Fruit fly (Drosophila melanogaster): Measurements from ENCODE around the gene CG9689.

Gene CG9689

dm6 chrX:9868510-9869248 lies 13.1 kb upstream of the CG9689 start, which contains the start of gene CG45060 (continued):
- no peak for TF ChIP-seq Hr3 (GFP tag; optimal IDR thresholded peaks at IDR 0.05)
- peak; percentile 11; the same call in 1 of the 2 replicates for TF ChIP-seq ttk (GFP tag; IDR thresholded peaks at IDR 0.05)
- no peak for TF ChIP-seq Dll (GFP tag; IDR thresholded peaks at IDR 0.05; ENCODE audit: partially characterized antibody)
- no peak for TF ChIP-seq Aef1 (GFP tag; IDR thresholded peaks at IDR 0.05)
- TF ChIP-seq CG6175 (GFP tag; IDR thresholded peaks at IDR 0.05): 0 out of 3 replicates have a peak, but pooled peaks have one; percentile 28
- TF ChIP-seq CG17361 (GFP tag; IDR thresholded peaks at IDR 0.05): no peak
- TF ChIP-seq nerfin-2 (GFP tag; IDR thresholded peaks at IDR 0.05; ENCODE audit: partially characterized antibody): no peak
- TF ChIP-seq Nf-YB (GFP tag; optimal IDR thresholded peaks at IDR 0.05): peak; percentile 82
- TF ChIP-seq CG3847 (GFP tag; IDR thresholded peaks at IDR 0.05): no peak
- TF ChIP-seq onecut (GFP tag; IDR thresholded peaks at IDR 0.05): no peak
- TF ChIP-seq TFAM (GFP tag; optimal IDR thresholded peaks at IDR 0.05): no peak
- peak; percentile 94 for TF ChIP-seq Nf-YC (tag; optimal IDR thresholded peaks at IDR 0.05)
- TF ChIP-seq Hey (tag; optimal IDR thresholded peaks at IDR 0.05): peak; percentile 91
- TF ChIP-seq cwo (GFP tag; optimal IDR thresholded peaks at IDR 0.05): peak; percentile 26
- TF ChIP-seq Sry-β (GFP tag; optimal IDR thresholded peaks at IDR 0.05): no peak
- TF ChIP-seq CG6854 (GFP tag; optimal IDR thresholded peaks at IDR 0.05): no peak
- no peak for TF ChIP-seq bab2 (GFP tag; optimal IDR thresholded peaks at IDR 0.05)
- TF ChIP-seq dm (GFP tag; optimal IDR thresholded peaks at IDR 0.05): no peak
- peak; percentile 79 for TF ChIP-seq CG10543 (GFP tag; optimal IDR thresholded peaks at IDR 0.05)
- TF ChIP-seq disco-r (GFP tag; optimal IDR thresholded peaks at IDR 0.05): no peak
- TF ChIP-seq GATAe (GFP tag; conservative IDR thresholded peaks at IDR 0.05): peak; percentile 91
- no peak for TF ChIP-seq Spps (tag; optimal IDR thresholded peaks at IDR 0.05)
- TF ChIP-seq CG1529 (GFP tag; optimal IDR thresholded peaks at IDR 0.05): no peak
- TF ChIP-seq exex (tag; optimal IDR thresholded peaks at IDR 0.05): peak; percentile 68
- no peak for TF ChIP-seq CG3726 (GFP tag; IDR thresholded peaks at IDR 0.05)
- peak; percentile 38 for TF ChIP-seq mirr (GFP tag; optimal IDR thresholded peaks at IDR 0.05)
- TF ChIP-seq CG3995 (GFP tag; optimal IDR thresholded peaks at IDR 0.05): peak; percentile 14
- TF ChIP-seq Bgb (GFP tag; IDR thresholded peaks at IDR 0.05; ENCODE audit: partially characterized antibody): 0 out of 2 replicates have a peak, but pooled peaks have one; percentile 17
- no peak for TF ChIP-seq hbn (GFP tag; IDR thresholded peaks at IDR 0.05; ENCODE audit: partially characterized antibody)
- no peak for TF ChIP-seq HLH3B (GFP tag; IDR thresholded peaks at IDR 0.05)
- TF ChIP-seq CG12769 (tag; optimal IDR thresholded peaks at IDR 0.05): peak; percentile 85
- peak; percentile 7 for TF ChIP-seq CG15514 (GFP tag; optimal IDR thresholded peaks at IDR 0.05)
- no peak for TF ChIP-seq Side (GFP tag; optimal IDR thresholded peaks at IDR 0.05)

dm6 chrX:9871632-9872031 lies 10.1 kb upstream of the CG9689 start, which contains the start of gene CG45061:
TSS of gene CG45061 (minus strand) at chrX:9871702.
- TF ChIP-seq CG10366 (GFP tag; IDR thresholded peaks at IDR 0.05): peak; percentile 93
- TF ChIP-seq ken (GFP tag; IDR thresholded peaks at IDR 0.05): no peak
- peak; percentile 42 for TF ChIP-seq Hmr (GFP tag; optimal IDR thresholded peaks at IDR 0.05)
- TF ChIP-seq CG7963 (GFP tag; IDR thresholded peaks at IDR 0.05; ENCODE audit: partially characterized antibody): no peak
- TF ChIP-seq CG34422 (GFP tag; IDR thresholded peaks at IDR 0.05): no peak
- no peak for TF ChIP-seq Hmx (GFP tag; optimal IDR thresholded peaks at IDR 0.05)
- TF ChIP-seq HmgZ (tag; optimal IDR thresholded peaks at IDR 0.05): peak; percentile 29
- no peak for TF ChIP-seq pan (optimal IDR thresholded peaks at IDR 0.05)
- TF ChIP-seq pan (GFP tag; optimal IDR thresholded peaks at IDR 0.05 in 1 of 2, IDR thresholded peaks at IDR 0.05 in 1 of 2): no peak
- TF ChIP-seq row (GFP tag; IDR thresholded peaks at IDR 0.05): peak; percentile 56; the same call in 2 of the 3 replicates
- peak; percentile 55 for TF ChIP-seq Rfx (GFP tag; IDR thresholded peaks at IDR 0.05)
- no peak for TF ChIP-seq jumu (GFP tag; optimal IDR thresholded peaks at IDR 0.05)
- no peak for TF ChIP-seq CG4360 (GFP tag; IDR thresholded peaks at IDR 0.05)
- no peak for TF ChIP-seq pfk (GFP tag; optimal IDR thresholded peaks at IDR 0.05)
- TF ChIP-seq grn (GFP tag; optimal IDR thresholded peaks at IDR 0.05): peak; percentile 56
- TF ChIP-seq CG34224 (GFP tag; IDR thresholded peaks at IDR 0.05; ENCODE audit: partially characterized antibody): no peak
- TF ChIP-seq sug (tag; optimal IDR thresholded peaks at IDR 0.05): peak; percentile 72
- no peak for TF ChIP-seq phol (tag; optimal IDR thresholded peaks at IDR 0.05)
- no peak for TF ChIP-seq CG6689 (GFP tag; IDR thresholded peaks at IDR 0.05)
